Worm (Caenorhabditis elegans): ENCODE measurements around the gene mans-3.

- no peak for TF ChIP-seq ceh-31 (tag; optimal IDR thresholded peaks at IDR 0.05)
- TF ChIP-seq ceh-18 (tag; optimal IDR thresholded peaks at IDR 0.05), result no peak
- no peak for TF ChIP-seq madf-2 (tag; optimal IDR thresholded peaks at IDR 0.05)
- TF ChIP-seq pha-4 (tag; optimal IDR thresholded peaks at IDR 0.05), result no peak
- TF ChIP-seq fkh-10 (GFP tag; optimal IDR thresholded peaks at IDR 0.05), result no peak
These were observed 48.4 kb downstream of the mans-3 start for ce11 chrX:5213565-5213964.

Measured in whole organism, late embryonic.